Worm (Caenorhabditis elegans) whole organism, late embryonic: ENCODE results near the gene F52H2.3.

Experiments
- F13H6.1 ChIP-seq: sonication (generic microtip); optimal IDR thresholded peaks from 2 replicates; lab custom pipeline; 2016; ENCODE audit warnings: missing genetic modification characterization, missing compliant biosample characterization
- ets-4 ChIP-seq: sonication (generic microtip); optimal IDR thresholded peaks from 2 replicates; lab custom pipeline; 2016; ENCODE audit warnings: missing genetic modification characterization, missing compliant biosample characterization
- mec-3 ChIP-seq: sonication (generic microtip); optimal IDR thresholded peaks from 2 replicates; lab custom pipeline; 2016; ENCODE audit warnings: borderline replicate concordance, missing genetic modification characterization, missing compliant biosample characterization

DNA sequence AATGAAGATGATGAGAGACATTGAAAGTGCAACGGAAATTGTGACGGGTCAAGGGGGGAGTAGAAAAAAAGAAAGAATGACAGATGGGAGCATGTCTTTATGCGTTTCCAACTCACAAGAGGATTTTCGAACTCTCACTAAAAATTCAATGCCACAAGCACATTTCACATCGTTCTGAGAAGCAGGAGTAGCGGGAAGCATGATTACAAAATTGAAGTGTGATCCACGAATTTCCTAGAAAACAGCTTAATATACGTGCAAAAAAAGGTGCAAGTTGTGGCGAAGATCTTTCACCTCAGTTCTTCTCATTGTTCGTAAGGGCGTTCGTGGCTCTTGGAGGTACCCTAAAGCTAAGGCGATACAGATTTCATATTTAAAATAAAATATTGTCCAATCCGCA, 34.1 kb downstream of the F52H2.3 start:
- TF ChIP-seq ets-4 (tag; lab: Kevin White, UChicago) (no peak), F13H6.1 (tag; lab: Kevin White, UChicago) (no peak), mec-3 (tag; lab: Kevin White, UChicago) (no peak)
